Worm (Caenorhabditis elegans) whole organism, L4/young adult: ENCODE data around the gene T14G11.1.

Source experiments
- W03F9.2 ChIP-seq: fragments of 150-350 bp; optimal IDR thresholded peaks from 2 replicates; lab custom pipeline; 2014; ENCODE audit warnings: missing biosample characterization, missing genetic modification characterization
- dao-5 ChIP-seq: sonication (generic microtip); optimal IDR thresholded peaks from 2 replicates; lab custom pipeline; 2016; ENCODE audit warnings: missing genotype, missing genetic modification characterization, moderate library complexity, missing compliant biosample characterization
- him-1 ChIP-seq: sonication (generic microtip); optimal IDR thresholded peaks from 2 replicates; lab custom pipeline; 2016; ENCODE audit warnings: missing genotype, missing genetic modification reagents, missing genetic modification characterization, missing compliant biosample characterization

- no peak for TF ChIP-seq W03F9.2 (tag; lab: Kevin White, UChicago)
- no peak for TF ChIP-seq dao-5
- TF ChIP-seq him-1 (tag; lab: Kevin White, UChicago): no peak
Measured at ce11 chrX:2694725-2695124, 5.9 kb downstream of the T14G11.1 start, which contains the start of gene T02C5.1.
